Worm (Caenorhabditis elegans) whole organism, L3 larva: Measurements from ENCODE around the gene ins-32.

Experiments used
- ZK546.5 ChIP-seq: sonication (generic microtip); optimal IDR thresholded peaks from 2 replicates; lab custom pipeline; 2017; ENCODE audit warnings: missing biosample characterization, missing genetic modification characterization
- ceh-82 ChIP-seq: fragments of 150-350 bp; optimal IDR thresholded peaks from 2 replicates; lab custom pipeline; 2014; ENCODE audit warnings: missing biosample characterization, missing genetic modification characterization
- eor-1 ChIP-seq, 2 experiments: fragments of 150-350 bp; optimal IDR thresholded peaks; 2 replicates each; lab custom pipeline; 2014 to 2018; ENCODE audit warnings: missing biosample characterization in 2 of 2, missing genetic modification characterization in 2 of 2
- nhr-12 ChIP-seq: fragments of 150-350 bp; optimal IDR thresholded peaks from 2 replicates; lab custom pipeline; 2014; ENCODE audit warnings: missing biosample characterization, missing genetic modification characterization
- nhr-76 ChIP-seq: fragments of 150-350 bp; sonication (generic microtip); optimal IDR thresholded peaks from 5 replicates; lab custom pipeline; 2014; ENCODE audit warnings: missing biosample characterization, missing genetic modification characterization
- sea-2 ChIP-seq: fragments of 150-350 bp; sonication (generic microtip); optimal IDR thresholded peaks from 4 replicates; lab custom pipeline; 2014; ENCODE audit warnings: missing biosample characterization, missing genetic modification reagents, missing genetic modification characterization
- unc-62 ChIP-seq: fragments of 150-350 bp; sonication (generic microtip); optimal IDR thresholded peaks from 4 replicates; lab custom pipeline; 2014; ENCODE audit warnings: missing biosample characterization, missing genetic modification reagents, missing genetic modification characterization

ce11 chrII:3786538-3786937, 16.6 kb downstream of the ins-32 start:
- TF ChIP-seq unc-62 (GFP tag; lab: Kevin White, UChicago) (no peak), ceh-82 (no peak), ZK546.5 (no peak), eor-1 (tag; optimal IDR thresholded peaks at IDR 0.05; lab: Kevin White, UChicago) (no peak), nhr-76 (tag; lab: Kevin White, UChicago) (no peak), sea-2 (GFP tag; lab: Kevin White, UChicago) (no peak), nhr-12 (tag; lab: Kevin White, UChicago) (no peak)
